Comparison of ENCODE assay signal across 2 fruit fly cellular contexts in the genomic region with DNA sequence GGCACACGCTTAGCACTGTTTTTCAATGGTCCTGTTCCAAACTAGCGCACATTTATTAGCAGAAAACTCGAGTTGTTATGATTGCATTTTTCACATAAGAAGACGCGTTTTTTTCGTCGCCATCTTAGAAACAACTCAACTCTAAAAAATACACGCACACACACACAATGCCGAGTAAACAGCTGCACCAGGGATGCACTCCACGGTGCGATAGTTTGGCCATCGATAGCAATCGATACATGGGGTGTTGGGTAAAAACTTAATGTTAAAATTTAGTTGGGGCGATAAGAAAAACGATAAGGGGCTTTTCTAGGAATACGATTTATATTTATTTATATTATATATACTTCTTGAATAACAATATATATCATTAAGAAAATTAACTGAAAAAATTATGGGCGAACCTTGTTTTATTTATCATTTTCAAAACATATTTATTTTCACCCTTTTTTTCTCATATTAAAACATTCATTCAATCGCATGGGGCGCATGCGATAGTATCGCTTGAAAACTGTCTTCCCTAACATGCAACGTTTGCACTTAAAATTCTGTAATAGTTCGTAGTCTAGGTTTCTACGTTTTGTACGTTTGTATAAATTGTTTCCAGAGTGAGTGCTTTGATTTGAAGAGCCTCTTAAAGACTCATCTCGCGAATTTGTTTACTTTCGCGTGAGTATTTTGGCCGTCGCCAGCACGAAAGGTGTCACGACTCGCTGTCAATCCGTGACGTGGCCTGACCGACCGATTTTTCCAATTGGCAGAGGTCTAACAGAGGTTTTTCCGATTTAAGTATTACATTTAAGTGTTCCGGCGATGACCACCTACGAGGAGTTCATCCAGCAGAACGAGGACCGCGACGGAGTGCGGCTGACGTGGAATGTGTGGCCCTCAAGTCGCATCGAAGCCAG.
TF ChIP-seq lines count a peak whose summit lies in the region.

Gene MTA1-like (minus strand): TSS at position 170 of the 908 bp plus-strand sequence.
Gene Sec23 (plus strand): TSS at position 497 of the 908 bp plus-strand sequence.

TF ChIP-seq in whole organism, embryonic, 481 proteins besides CTCF, POLR2A, EP300 and RAD21 (continued from another document and continues in another):
- TF ChIP-seq CG12659 (GFP tag; optimal IDR thresholded peaks at IDR 0.05; lab: Kevin White, UChicago) (peak; percentile 87), exex (tag; optimal IDR thresholded peaks at IDR 0.05; lab: Kevin White, UChicago) (no peak), NC2α (GFP tag; optimal IDR thresholded peaks at IDR 0.05; lab: Kevin White, UChicago) (no peak), Oaz (GFP tag; IDR thresholded peaks at IDR 0.05; lab: Robert Waterston, UW) (no peak), CG17612 (GFP tag; IDR thresholded peaks at IDR 0.05; lab: Robert Waterston, UW) (no peak), Jarid2 (GFP tag; optimal IDR thresholded peaks at IDR 0.05; lab: Kevin White, UChicago) (no peak), CG6791 (GFP tag; IDR thresholded peaks at IDR 0.05; lab: Robert Waterston, UW; ENCODE audit: partially characterized antibody) (peak; percentile 93), CoRest (tag; optimal IDR thresholded peaks at IDR 0.05; lab: Kevin White, UChicago) (peak; percentile 78), CG13424 (tag; optimal IDR thresholded peaks at IDR 0.05; lab: Kevin White, UChicago) (peak; percentile 68), lov (optimal IDR thresholded peaks at IDR 0.05; lab: Kevin White, UChicago) (no peak), lov (GFP tag; IDR thresholded peaks at IDR 0.05; lab: Robert Waterston, UW) (no peak), ttk (GFP tag; IDR thresholded peaks at IDR 0.05; lab: Robert Waterston, UW) (peak; percentile 37; the same call in 1 of the 2 replicates), Gsc (GFP tag; IDR thresholded peaks at IDR 0.05; lab: Robert Waterston, UW) (no peak), CG11696 (GFP tag; IDR thresholded peaks at IDR 0.05; lab: Robert Waterston, UW) (no peak), Doc2 (GFP tag; IDR thresholded peaks at IDR 0.05; lab: Robert Waterston, UW) (no peak), bcd (GFP tag; optimal IDR thresholded peaks at IDR 0.05; lab: Kevin White, UChicago) (peak; percentile 34), CG32532 (GFP tag; IDR thresholded peaks at IDR 0.05; lab: Robert Waterston, UW) (peak; percentile 43; the same call in 1 of the 2 replicates), sob (GFP tag; IDR thresholded peaks at IDR 0.05; lab: Robert Waterston, UW) (0 out of 2 replicates have a peak, but pooled peaks have one; percentile 33), Doc3 (GFP tag; IDR thresholded peaks at IDR 0.05; lab: Robert Waterston, UW; ENCODE audit: partially characterized antibody) (peak; percentile 94), NfI (GFP tag; optimal IDR thresholded peaks at IDR 0.05; lab: Kevin White, UChicago) (peak; percentile 33), MBD-R2 (GFP tag; IDR thresholded peaks at IDR 0.05; lab: Robert Waterston, UW) (peak; percentile 22; the same call in 1 of the 2 replicates), CG1792 (GFP tag; optimal IDR thresholded peaks at IDR 0.05; lab: Kevin White, UChicago) (no peak), CG4820 (GFP tag; optimal IDR thresholded peaks at IDR 0.05; lab: Kevin White, UChicago) (peak; percentile 34), ap (GFP tag; IDR thresholded peaks at IDR 0.05; lab: Robert Waterston, UW) (no peak), Opbp (GFP tag; IDR thresholded peaks at IDR 0.05; lab: Robert Waterston, UW; ENCODE audit: partially characterized antibody) (peak; percentile 90), gt (GFP tag; IDR thresholded peaks at IDR 0.05; lab: Robert Waterston, UW) (no peak), lilli (GFP tag; optimal IDR thresholded peaks at IDR 0.05; lab: Kevin White, UChicago) (peak; percentile 65), CG10654 (GFP tag; optimal IDR thresholded peaks at IDR 0.05; lab: Kevin White, UChicago) (peak; percentile 44), Lhr (GFP tag; optimal IDR thresholded peaks at IDR 0.05; lab: Kevin White, UChicago) (peak; percentile 4), amos (GFP tag; IDR thresholded peaks at IDR 0.05; lab: Robert Waterston, UW; ENCODE audit: partially characterized antibody) (peak; percentile 92), Sry-β (GFP tag; optimal IDR thresholded peaks at IDR 0.05; lab: Kevin White, UChicago) (peak; percentile 53), CG5953 (GFP tag; IDR thresholded peaks at IDR 0.05; lab: Robert Waterston, UW) (no peak), schlank (tag; optimal IDR thresholded peaks at IDR 0.05; lab: Kevin White, UChicago) (no peak), CG1602 (GFP tag; optimal IDR thresholded peaks at IDR 0.05; lab: Kevin White, UChicago) (peak; percentile 56), CG14710 (tag; optimal IDR thresholded peaks at IDR 0.05; lab: Kevin White, UChicago) (peak; percentile 85), CG34376 (GFP tag; optimal IDR thresholded peaks at IDR 0.05; lab: Kevin White, UChicago) (peak; percentile 46), unc-4 (GFP tag; IDR thresholded peaks at IDR 0.05; lab: Robert Waterston, UW; ENCODE audit: partially characterized antibody) (peak; percentile 92), CG2129 (GFP tag; IDR thresholded peaks at IDR 0.05; lab: Robert Waterston, UW; ENCODE audit: partially characterized antibody) (peak; percentile 86), Sox100B (GFP tag; optimal IDR thresholded peaks at IDR 0.05; lab: Kevin White, UChicago) (peak; percentile 67), ab (GFP tag; optimal IDR thresholded peaks at IDR 0.05; lab: Kevin White, UChicago) (no peak), CG18476 (GFP tag; optimal IDR thresholded peaks at IDR 0.05; lab: Kevin White, UChicago) (peak; percentile 11), tup (GFP tag; optimal IDR thresholded peaks at IDR 0.05; lab: Kevin White, UChicago) (peak; percentile 51), CG12299 (tag; optimal IDR thresholded peaks at IDR 0.05; lab: Kevin White, UChicago) (no peak), ara (GFP tag; IDR thresholded peaks at IDR 0.05; lab: Robert Waterston, UW) (no peak), inv (GFP tag; IDR thresholded peaks at IDR 0.05; lab: Robert Waterston, UW; ENCODE audit: partially characterized antibody) (peak; percentile 96), CG17829 (tag; optimal IDR thresholded peaks at IDR 0.05; lab: Kevin White, UChicago) (peak; percentile 78), Hey (tag; optimal IDR thresholded peaks at IDR 0.05; lab: Kevin White, UChicago) (no peak), dpn (GFP tag; optimal IDR thresholded peaks at IDR 0.05; lab: Kevin White, UChicago) (peak; percentile 42 to 58), dmrt99B (tag; optimal IDR thresholded peaks at IDR 0.05; lab: Kevin White, UChicago) (peak; percentile 51), Sin3A (optimal IDR thresholded peaks at IDR 0.05; lab: Kevin White, UChicago) (peak; percentile 56), CG12155 (GFP tag; optimal IDR thresholded peaks at IDR 0.05; lab: Kevin White, UChicago) (peak; percentile 33), CG9215 (GFP tag; IDR thresholded peaks at IDR 0.05; lab: Robert Waterston, UW) (peak; percentile 56), CG6689 (GFP tag; IDR thresholded peaks at IDR 0.05; lab: Robert Waterston, UW) (peak; percentile 77), nerfin-1 (tag; optimal IDR thresholded peaks at IDR 0.05; lab: Kevin White, UChicago) (peak; percentile 9), grn (GFP tag; optimal IDR thresholded peaks at IDR 0.05; lab: Kevin White, UChicago) (peak; percentile 30), CG15696 (tag; optimal IDR thresholded peaks at IDR 0.05; lab: Kevin White, UChicago) (peak; percentile 49), pb (GFP tag; optimal IDR thresholded peaks at IDR 0.05; lab: Kevin White, UChicago) (no peak), CG7987 (GFP tag; optimal IDR thresholded peaks at IDR 0.05; lab: Kevin White, UChicago) (no peak), CG30020 (tag; optimal IDR thresholded peaks at IDR 0.05; lab: Kevin White, UChicago) (peak; percentile 78)

TF ChIP-seq in whole organism, prepupa, 60 proteins besides CTCF, POLR2A, EP300 and RAD21 (continued from another document):
- peak; percentile 50 for TF ChIP-seq CG34406 (GFP tag; optimal IDR thresholded peaks at IDR 0.05; lab: Kevin White, UChicago)
- TF ChIP-seq CG6792 (GFP tag; optimal IDR thresholded peaks at IDR 0.05; lab: Kevin White, UChicago), result peak; percentile 58
- no peak for TF ChIP-seq CG7368 (GFP tag; optimal IDR thresholded peaks at IDR 0.05; lab: Kevin White, UChicago)
- TF ChIP-seq Sox15 (GFP tag; optimal IDR thresholded peaks at IDR 0.05; lab: Kevin White, UChicago), result peak; percentile 43
- no peak for TF ChIP-seq CG6808 (GFP tag; optimal IDR thresholded peaks at IDR 0.05; lab: Kevin White, UChicago)
- peak; percentile 12 for TF ChIP-seq CG6854 (GFP tag; optimal IDR thresholded peaks at IDR 0.05; lab: Kevin White, UChicago)
- peak; percentile 35 to 59 for TF ChIP-seq salr (GFP tag; optimal IDR thresholded peaks at IDR 0.05; lab: Kevin White, UChicago)
- peak; percentile 54 for TF ChIP-seq CG3032 (tag; optimal IDR thresholded peaks at IDR 0.05; lab: Kevin White, UChicago)
- TF ChIP-seq Ets21C (GFP tag; optimal IDR thresholded peaks at IDR 0.05; lab: Kevin White, UChicago), result peak; percentile 62
- TF ChIP-seq esn (GFP tag; optimal IDR thresholded peaks at IDR 0.05; lab: Kevin White, UChicago), result peak; percentile 73
- peak; percentile 58 for TF ChIP-seq lz (GFP tag; optimal IDR thresholded peaks at IDR 0.05; lab: Kevin White, UChicago)
- peak; percentile 31; the same call in 1 of the 3 replicates for TF ChIP-seq CG6163 (GFP tag; IDR thresholded peaks at IDR 0.05; lab: Robert Waterston, UW)
- peak; percentile 61 for TF ChIP-seq Hr4 (GFP tag; optimal IDR thresholded peaks at IDR 0.05; lab: Kevin White, UChicago)
- peak; percentile 88 for TF ChIP-seq svp (GFP tag; lab: Kevin White, UChicago)
